Fruit fly (Drosophila melanogaster): ENCODE data around the gene Sbat.

Sbat gene

dm6 chr2L:2906122-2906521 lies 28.0 kb downstream of the Sbat start (continued):
- TF ChIP-seq psq (GFP tag; optimal IDR thresholded peaks at IDR 0.05) (no peak), CG15479 (GFP tag; optimal IDR thresholded peaks at IDR 0.05) (no peak), Six4 (GFP tag; optimal IDR thresholded peaks at IDR 0.05) (no peak), crp (GFP tag; optimal IDR thresholded peaks at IDR 0.05) (no peak), CG14965 (GFP tag; optimal IDR thresholded peaks at IDR 0.05; ENCODE audit: borderline replicate concordance) (no peak), sc (optimal IDR thresholded peaks at IDR 0.05) (no peak), sc (GFP tag; optimal IDR thresholded peaks at IDR 0.05) (peak; percentile 34), CG16863 (GFP tag; optimal IDR thresholded peaks at IDR 0.05) (no peak), E2f2 (GFP tag; IDR thresholded peaks at IDR 0.05) (no peak), CG15696 (tag; optimal IDR thresholded peaks at IDR 0.05) (peak; percentile 22), Tbp (GFP tag; optimal IDR thresholded peaks at IDR 0.05) (no peak), HHEX (GFP tag; optimal IDR thresholded peaks at IDR 0.05) (peak; percentile 24), CG7357 (GFP tag; IDR thresholded peaks at IDR 0.05) (no peak), mld (GFP tag; IDR thresholded peaks at IDR 0.05; ENCODE audit: partially characterized antibody) (no peak), CG10274 (GFP tag; optimal IDR thresholded peaks at IDR 0.05) (no peak), MBD-R2 (GFP tag; IDR thresholded peaks at IDR 0.05) (no peak), ind (GFP tag; optimal IDR thresholded peaks at IDR 0.05) (no peak), CG3847 (GFP tag; IDR thresholded peaks at IDR 0.05) (no peak), Bdp1 (GFP tag; optimal IDR thresholded peaks at IDR 0.05) (no peak), kay (GFP tag; optimal IDR thresholded peaks at IDR 0.05) (no peak), CG10321 (GFP tag; IDR thresholded peaks at IDR 0.05) (no peak), CG1832 (GFP tag; optimal IDR thresholded peaks at IDR 0.05) (no peak), slp2 (GFP tag; optimal IDR thresholded peaks at IDR 0.05) (no peak), Ets65A (GFP tag) (no peak), CG11456 (GFP tag; IDR thresholded peaks at IDR 0.05) (no peak), CG6791 (GFP tag; IDR thresholded peaks at IDR 0.05; ENCODE audit: partially characterized antibody) (no peak), CG33557 (GFP tag; optimal IDR thresholded peaks at IDR 0.05) (no peak), crc (GFP tag; optimal IDR thresholded peaks at IDR 0.05) (no peak), CG17802 (tag; optimal IDR thresholded peaks at IDR 0.05) (no peak), sens (GFP tag) (peak; percentile 68), so (GFP tag; IDR thresholded peaks at IDR 0.05) (no peak), caup (GFP tag; optimal IDR thresholded peaks at IDR 0.05; ENCODE audit: severe bottlenecking) (no peak), lilli (GFP tag; optimal IDR thresholded peaks at IDR 0.05) (no peak), pan (optimal IDR thresholded peaks at IDR 0.05) (no peak), pan (GFP tag; optimal IDR thresholded peaks at IDR 0.05 in 1 of 2, IDR thresholded peaks at IDR 0.05 in 1 of 2) (no peak), Dbx (GFP tag; IDR thresholded peaks at IDR 0.05) (no peak), CG9727 (GFP tag; optimal IDR thresholded peaks at IDR 0.05) (peak; percentile 26), H15 (GFP tag; IDR thresholded peaks at IDR 0.05) (no peak), Atf6 (GFP tag; IDR thresholded peaks at IDR 0.05) (no peak), CG2116 (GFP tag; optimal IDR thresholded peaks at IDR 0.05) (no peak), crol (GFP tag; IDR thresholded peaks at IDR 0.05) (no peak), lab (GFP tag; optimal IDR thresholded peaks at IDR 0.05) (peak; percentile 52), Med (GFP tag) (peak; percentile 48), CG34224 (GFP tag; IDR thresholded peaks at IDR 0.05; ENCODE audit: partially characterized antibody) (no peak), exex (tag; optimal IDR thresholded peaks at IDR 0.05) (peak; percentile 50), CG17829 (tag; optimal IDR thresholded peaks at IDR 0.05) (no peak), vnd (GFP tag; IDR thresholded peaks at IDR 0.05; ENCODE audit: partially characterized antibody) (no peak), gcm (GFP tag; optimal IDR thresholded peaks at IDR 0.05) (no peak), CG3726 (GFP tag; IDR thresholded peaks at IDR 0.05) (no peak), Nf-YC (tag; optimal IDR thresholded peaks at IDR 0.05) (no peak), CG8359 (GFP tag; optimal IDR thresholded peaks at IDR 0.05; ENCODE audit: borderline replicate concordance) (no peak), bab2 (GFP tag; optimal IDR thresholded peaks at IDR 0.05) (no peak)
